Fruit fly (Drosophila melanogaster) whole organism, adult: ENCODE results near the gene betaTub65B.

ENCODE experiments used
- CG11617 ChIP-seq: fragments of 200-800 bp; sonication (Bioruptor generic); optimal IDR thresholded peaks from 2 replicates; lab custom pipeline; 2017; ENCODE audit warnings: mild to moderate bottlenecking, missing biosample characterization, missing genetic modification reagents, missing genetic modification characterization
- CG12768 ChIP-seq: fragments of 200-800 bp; sonication (Bioruptor generic); optimal IDR thresholded peaks from 2 replicates; lab custom pipeline; 2017; ENCODE audit warnings: missing biosample characterization, missing genetic modification characterization, mild to moderate bottlenecking, moderate library complexity, missing genetic modification reagents
- CG14711 ChIP-seq: fragments of 200-800 bp; sonication (Bioruptor generic); optimal IDR thresholded peaks from 2 replicates; lab custom pipeline; 2018; ENCODE audit warnings: missing biosample characterization, mild to moderate bottlenecking, missing genetic modification characterization, moderate library complexity
- CG1620 ChIP-seq: fragments of 200-800 bp; sonication (Bioruptor generic); optimal IDR thresholded peaks from 2 replicates; lab custom pipeline; 2016; ENCODE audit warnings: missing biosample characterization, missing genetic modification characterization
- CG33017 ChIP-seq: fragments of 200-800 bp; sonication (Bioruptor generic); optimal IDR thresholded peaks from 2 replicates; lab custom pipeline; 2018; ENCODE audit warnings: missing biosample characterization, mild to moderate bottlenecking, missing genetic modification characterization, moderate library complexity
- CG5204 ChIP-seq: fragments of 200-800 bp; sonication (Bioruptor generic); optimal IDR thresholded peaks from 2 replicates; lab custom pipeline; 2016; ENCODE audit warnings: missing biosample characterization, missing genetic modification characterization
- CG7045 ChIP-seq: fragments of 200-800 bp; sonication (Bioruptor generic); optimal IDR thresholded peaks from 2 replicates; lab custom pipeline; 2017; ENCODE audit warnings: missing biosample characterization, mild to moderate bottlenecking, missing genetic modification characterization
- CG7101 ChIP-seq: fragments of 200-800 bp; sonication (Bioruptor generic); optimal IDR thresholded peaks from 2 replicates; lab custom pipeline; 2018; ENCODE audit warnings: missing biosample characterization, mild to moderate bottlenecking, missing genetic modification characterization, moderate library complexity
- Clk ChIP-seq: fragments of 200-800 bp; sonication (Bioruptor generic); optimal IDR thresholded peaks from 2 replicates; lab custom pipeline; 2017; ENCODE audit warnings: missing biosample characterization, missing genetic modification characterization
- Crg-1 ChIP-seq: fragments of 200-800 bp; sonication (Bioruptor generic); optimal IDR thresholded peaks from 2 replicates; lab custom pipeline; 2016; ENCODE audit warnings: missing biosample characterization, missing genetic modification characterization
- Hr96 ChIP-seq: fragments of 200-800 bp; sonication (Bioruptor generic); optimal IDR thresholded peaks from 2 replicates; lab custom pipeline; 2016; ENCODE audit warnings: missing biosample characterization, missing genetic modification characterization
- Mnt ChIP-seq: fragments of 200-800 bp; sonication (Bioruptor generic); optimal IDR thresholded peaks from 2 replicates; lab custom pipeline; 2016; ENCODE audit warnings: missing biosample characterization, mild to moderate bottlenecking, missing genetic modification characterization
- bab1 ChIP-seq: fragments of 200-800 bp; sonication (Bioruptor generic); optimal IDR thresholded peaks from 3 replicates; lab custom pipeline; 2019; ENCODE audit warnings: missing biosample characterization, mild to moderate bottlenecking, missing genetic modification characterization, moderate library complexity
- cic ChIP-seq: fragments of 200-800 bp; sonication (Bioruptor generic); optimal IDR thresholded peaks from 2 replicates; lab custom pipeline; 2017; ENCODE audit warnings: missing biosample characterization, mild to moderate bottlenecking, missing genetic modification characterization, moderate library complexity
- cnc ChIP-seq, 2 experiments: fragments of >200 bp; optimal IDR thresholded peaks; 2 replicates each; lab custom pipeline; 2017
- kay ChIP-seq: fragments of 200-800 bp; sonication (Bioruptor generic); peaks from one replicate; lab custom pipeline; 2016; ENCODE audit warnings: missing biosample characterization, missing genetic modification characterization, borderline replicate concordance
- ovo ChIP-seq: fragments of 200-800 bp; sonication (Bioruptor generic); optimal IDR thresholded peaks from 2 replicates; lab custom pipeline; 2016; ENCODE audit warnings: missing biosample characterization, missing genetic modification characterization
- pad ChIP-seq: fragments of 200-800 bp; sonication (Bioruptor generic); optimal IDR thresholded peaks from 3 replicates; lab custom pipeline; 2017; ENCODE audit warnings: missing biosample characterization, missing genetic modification characterization, mild to moderate bottlenecking, moderate library complexity, missing genetic modification reagents
- tj ChIP-seq: fragments of 200-800 bp; sonication (Bioruptor generic); optimal IDR thresholded peaks from 3 replicates; lab custom pipeline; 2017; ENCODE audit warnings: missing biosample characterization, mild to moderate bottlenecking, missing genetic modification characterization, moderate library complexity
- toe ChIP-seq: fragments of 200-800 bp; sonication (Bioruptor generic); optimal IDR thresholded peaks from 2 replicates; lab custom pipeline; 2016; ENCODE audit warnings: missing biosample characterization, missing genetic modification characterization

betaTub65B gene

dm6 chr3L:6530429-6530828 lies at the start of gene betaTub65B:
Gene betaTub65B (plus strand): TSS chr3L:6530729.
- TF ChIP-seq bab1 (no peak), CG1620 (GFP tag; lab: Kevin White, UChicago) (no peak), CG7101 (tag; lab: Kevin White, UChicago) (no peak), pad (GFP tag; lab: Kevin White, UChicago) (no peak), cnc (optimal IDR thresholded peaks at IDR 0.05; lab: Kevin White, UChicago) (no peak), toe (GFP tag; lab: Kevin White, UChicago) (no peak), ovo (GFP tag; lab: Kevin White, UChicago) (no peak), CG11617 (GFP tag; lab: Kevin White, UChicago) (no peak), CG5204 (GFP tag; lab: Kevin White, UChicago) (no peak), Crg-1 (no peak), CG33017 (no peak), tj (GFP tag; lab: Kevin White, UChicago) (no peak)

dm6 chr3L:6482838-6483237 lies 47.7 kb upstream of the betaTub65B start:
- TF ChIP-seq CG7101 (tag; lab: Kevin White, UChicago): no peak

dm6 chr3L:6488405-6488804 lies 42.1 kb upstream of the betaTub65B start, which contains the start of the genes CG10147 and Bulli:
Gene CG10147 (minus strand): TSS chr3L:6488424.
Gene Bulli (plus strand): TSS chr3L:6488681.
- TF ChIP-seq Mnt (GFP tag; lab: Kevin White, UChicago): peak; percentile 89
- peak; percentile 93 for TF ChIP-seq kay (GFP tag; lab: Kevin White, UChicago)
- peak; percentile 91 for TF ChIP-seq CG12768
- peak; percentile 92 for TF ChIP-seq CG14711 (tag; lab: Kevin White, UChicago)
- peak; percentile 83 for TF ChIP-seq pad (GFP tag; lab: Kevin White, UChicago)
- TF ChIP-seq CG1620 (GFP tag; lab: Kevin White, UChicago): peak; percentile 98
- TF ChIP-seq cic: peak; percentile 49
- TF ChIP-seq cnc (optimal IDR thresholded peaks at IDR 0.05; lab: Kevin White, UChicago): no peak
- peak; percentile 94 for TF ChIP-seq CG7101 (tag; lab: Kevin White, UChicago)
- TF ChIP-seq toe (GFP tag; lab: Kevin White, UChicago): peak; percentile 96
- TF ChIP-seq CG5204 (GFP tag; lab: Kevin White, UChicago): peak; percentile 95
- peak; percentile 83 for TF ChIP-seq CG33017
- TF ChIP-seq Crg-1: peak; percentile 94
- peak; percentile 94 for TF ChIP-seq CG11617 (GFP tag; lab: Kevin White, UChicago)
- peak; percentile 96 for TF ChIP-seq bab1
- peak; percentile 86 for TF ChIP-seq tj (GFP tag; lab: Kevin White, UChicago)
- TF ChIP-seq CG7045 (GFP tag; lab: Kevin White, UChicago): peak; percentile 95
- TF ChIP-seq Clk (GFP tag; lab: Kevin White, UChicago): peak; percentile 91
- TF ChIP-seq Hr96 (GFP tag; lab: Kevin White, UChicago): peak; percentile 85
- peak; percentile 92 for TF ChIP-seq ovo (GFP tag; lab: Kevin White, UChicago)

dm6 chr3L:6494928-6495806 lies 35.4 kb upstream of the betaTub65B start, which contains the start of the genes Vps8 and sfl:
Gene Vps8 (minus strand): TSS chr3L:6495297.
Gene sfl (plus strand): TSS chr3L:6495680.
- TF ChIP-seq CG1620 (GFP tag; lab: Kevin White, UChicago): peak; percentile 40
- peak; percentile 38 for TF ChIP-seq CG7045 (GFP tag; lab: Kevin White, UChicago)
- TF ChIP-seq bab1: peak; percentile 24
- TF ChIP-seq Hr96 (GFP tag; lab: Kevin White, UChicago): peak; percentile 40
- peak; percentile 12 for TF ChIP-seq CG11617 (GFP tag; lab: Kevin White, UChicago)
- TF ChIP-seq kay (GFP tag; lab: Kevin White, UChicago): peak; percentile 61
- no peak for TF ChIP-seq Mnt (GFP tag; lab: Kevin White, UChicago)
- TF ChIP-seq CG7101 (tag; lab: Kevin White, UChicago): peak; percentile 15
- peak; percentile 36 for TF ChIP-seq CG5204 (GFP tag; lab: Kevin White, UChicago)
- no peak for TF ChIP-seq CG33017
- TF ChIP-seq cic: no peak
- TF ChIP-seq toe (GFP tag; lab: Kevin White, UChicago): peak; percentile 68
- TF ChIP-seq CG14711 (tag; lab: Kevin White, UChicago): peak; percentile 48
- peak; percentile 39 for TF ChIP-seq pad (GFP tag; lab: Kevin White, UChicago)
- TF ChIP-seq Crg-1: no peak

- peak; percentile 69 for TF ChIP-seq Mnt (GFP tag; lab: Kevin White, UChicago)
- TF ChIP-seq CG7045 (GFP tag; lab: Kevin White, UChicago): no peak
- TF ChIP-seq CG12768: no peak
- peak; percentile 69 for TF ChIP-seq cic
- TF ChIP-seq CG1620 (GFP tag; lab: Kevin White, UChicago): no peak
- TF ChIP-seq kay (GFP tag; lab: Kevin White, UChicago): peak; percentile 12
- TF ChIP-seq tj (GFP tag; lab: Kevin White, UChicago): no peak
- TF ChIP-seq Clk (GFP tag; lab: Kevin White, UChicago): no peak
These were observed 34.2 kb upstream of the betaTub65B start for dm6 chr3L:6496053-6496921.
